Worm (Caenorhabditis elegans) whole organism, L4 larva: ENCODE data around the gene ndx-6.

Experiments
- D1046.2 ChIP-seq: fragments of 200-800 bp; sonication (Bioruptor generic); IDR thresholded peaks from 2 replicates; pipeline ENCODE4 v1.3.6; 2022; ENCODE audit warnings: missing genetic modification characterization, missing compliant biosample characterization
- F10B5.3 ChIP-seq: sonication (generic microtip); optimal IDR thresholded peaks from 2 replicates; lab custom pipeline; 2016; ENCODE audit warnings: mild to moderate bottlenecking, missing genetic modification characterization, missing compliant biosample characterization
- F37D6.2 ChIP-seq: sonication (generic microtip); optimal IDR thresholded peaks from 2 replicates; lab custom pipeline; 2016; ENCODE audit warnings: mild to moderate bottlenecking, missing genetic modification characterization, missing compliant biosample characterization
- T20F7.1 ChIP-seq: fragments of 200-800 bp; sonication (Bioruptor generic); optimal IDR thresholded peaks from 2 replicates; lab custom pipeline; 2018; ENCODE audit warnings: mild to moderate bottlenecking, missing genetic modification characterization, missing compliant biosample characterization
- Y105C5A.15 ChIP-seq: fragments of 200-800 bp; sonication (Bioruptor generic); IDR thresholded peaks from 2 replicates; pipeline ENCODE4 v1.3.6; 2022; ENCODE audit warnings: missing genetic modification characterization, missing compliant biosample characterization
- ZK546.5 ChIP-seq, 2 experiments: sonication (generic microtip); optimal IDR thresholded peaks; 2 replicates each; lab custom pipeline; 2017; ENCODE audit warnings: missing biosample characterization in 2 of 2, missing genetic modification characterization in 2 of 2
- aly-2 ChIP-seq: sonication (generic microtip); optimal IDR thresholded peaks from 2 replicates; lab custom pipeline; 2018; ENCODE audit warnings: missing biosample characterization, missing genetic modification characterization
- ama-1 ChIP-seq: fragments of 150-350 bp; optimal IDR thresholded peaks from 2 replicates; lab custom pipeline; 2014; ENCODE audit warnings: inconsistent platforms, mixed read lengths
- arid-1 ChIP-seq: fragments of 200-800 bp; sonication (Bioruptor generic); conservative IDR thresholded peaks from 2 replicates; pipeline ENCODE4 v1.3.6; 2022; ENCODE audit warnings: missing genetic modification reagents, missing genetic modification characterization, missing compliant biosample characterization
- ceh-20 ChIP-seq: fragments of 200-800 bp; sonication (Bioruptor generic); IDR thresholded peaks from 2 replicates; pipeline ENCODE4 v1.3.6; 2022; ENCODE audit warnings: missing genetic modification reagents, missing genetic modification characterization, missing compliant biosample characterization
- ceh-32 ChIP-seq: sonication (generic microtip); optimal IDR thresholded peaks from 2 replicates; lab custom pipeline; 2016; ENCODE audit warnings: mild to moderate bottlenecking, missing genetic modification characterization, missing compliant biosample characterization; ENCODE audit not compliant: poor library complexity
- ceh-82 ChIP-seq: sonication (generic microtip); optimal IDR thresholded peaks from 2 replicates; lab custom pipeline; 2017; ENCODE audit warnings: missing biosample characterization, missing genetic modification characterization
- daf-12 ChIP-seq: fragments of 150-350 bp; optimal IDR thresholded peaks from 2 replicates; lab custom pipeline; 2014; ENCODE audit warnings: missing biosample characterization, missing genetic modification reagents, missing genetic modification characterization
- daf-19 ChIP-seq: fragments of 200-800 bp; sonication (Bioruptor generic); conservative IDR thresholded peaks from 2 replicates; pipeline ENCODE4 v1.3.6; 2022; ENCODE audit warnings: missing genetic modification characterization, missing compliant biosample characterization
- egl-27 ChIP-seq: sonication (generic microtip); optimal IDR thresholded peaks from 3 replicates; lab custom pipeline; 2017; ENCODE audit warnings: missing biosample characterization, missing genetic modification reagents, missing genetic modification characterization
- egl-43 ChIP-seq: fragments of 200-800 bp; sonication (Bioruptor generic); IDR thresholded peaks from 2 replicates; pipeline ENCODE4 v1.3.6; 2022; ENCODE audit warnings: missing genetic modification reagents, missing genetic modification characterization, missing compliant biosample characterization
- hif-1 ChIP-seq, 2 experiments: sonication (generic microtip); optimal IDR thresholded peaks; 2 replicates each; lab custom pipeline; 2016 to 2017; ENCODE audit warnings: missing compliant biosample characterization in 2 of 2, missing genetic modification characterization in 2 of 2, missing genetic modification reagents in 2 of 2, missing genotype in 2 of 2, mild to moderate bottlenecking in 1 of 2
- hlh-11 ChIP-seq: fragments of 200-800 bp; sonication (Bioruptor generic); optimal IDR thresholded peaks from 2 replicates; lab custom pipeline; 2018; ENCODE audit warnings: mild to moderate bottlenecking, missing genetic modification characterization, missing compliant biosample characterization
- lim-7 ChIP-seq: fragments of 200-800 bp; sonication (Bioruptor generic); IDR thresholded peaks from 2 replicates; pipeline ENCODE4 v1.3.6; 2022; ENCODE audit warnings: missing genetic modification characterization, missing compliant biosample characterization
- lin-1 ChIP-seq: fragments of 200-800 bp; sonication (Bioruptor generic); IDR thresholded peaks from 2 replicates; pipeline ENCODE4 v1.3.6; 2022; ENCODE audit warnings: missing genetic modification reagents, missing genetic modification characterization, missing compliant biosample characterization
- lin-13 ChIP-seq: fragments of 150-350 bp; optimal IDR thresholded peaks from 2 replicates; lab custom pipeline; 2014; ENCODE audit warnings: missing biosample characterization, missing genetic modification reagents, missing genetic modification characterization
- lin-39 ChIP-seq: fragments of 150-350 bp; optimal IDR thresholded peaks from 2 replicates; lab custom pipeline; 2014; ENCODE audit warnings: missing biosample characterization, missing genetic modification reagents, missing genetic modification characterization
- madf-5 ChIP-seq, 2 experiments: fragments of 200-800 bp; sonication (Bioruptor generic); IDR thresholded peaks; 2 replicates each; pipeline ENCODE4 v1.3.6; 2022; ENCODE audit warnings: missing compliant biosample characterization in 2 of 2, missing genetic modification characterization in 2 of 2
- mxl-3 ChIP-seq: fragments of 200-800 bp; sonication (Bioruptor generic); optimal IDR thresholded peaks from 2 replicates; lab custom pipeline; 2018; ENCODE audit warnings: mild to moderate bottlenecking, missing genetic modification characterization, missing compliant biosample characterization
- nhr-111 ChIP-seq: fragments of 200-800 bp; sonication (Bioruptor generic); optimal IDR thresholded peaks from 2 replicates; lab custom pipeline; 2018; ENCODE audit warnings: mild to moderate bottlenecking, missing genetic modification characterization, missing compliant biosample characterization
- nhr-42 ChIP-seq: fragments of 200-800 bp; sonication (Bioruptor generic); IDR thresholded peaks from 2 replicates; pipeline ENCODE4 v1.3.6; 2022; ENCODE audit warnings: missing genetic modification characterization, missing compliant biosample characterization
- nhr-76 ChIP-seq: fragments of 150-350 bp; optimal IDR thresholded peaks from 2 replicates; lab custom pipeline; 2014; ENCODE audit warnings: missing biosample characterization, missing genetic modification characterization
- pha-4 ChIP-seq, 2 experiments: fragments of 150-350 bp in 1 of 2; fragments of 200-800 bp in 1 of 2; sonication (Bioruptor generic) in 1 of 2; IDR thresholded peaks in 1 of 2; optimal IDR thresholded peaks in 1 of 2; 2 replicates each; pipeline versions ENCODE4 v1.3.6 to Lab custom; 2014 to 2022; ENCODE audit warnings: missing genetic modification characterization in 2 of 2, missing genetic modification reagents in 2 of 2, missing biosample characterization in 1 of 2, missing compliant biosample characterization in 1 of 2
- saeg-2 ChIP-seq: fragments of 200-800 bp; sonication (Bioruptor generic); IDR thresholded peaks from 2 replicates; pipeline ENCODE4 v1.3.6; 2022; ENCODE audit warnings: missing genetic modification reagents, missing genetic modification characterization, missing compliant biosample characterization
- sdz-12 ChIP-seq: fragments of 200-800 bp; sonication (Bioruptor generic); optimal IDR thresholded peaks from 2 replicates; lab custom pipeline; 2018; ENCODE audit warnings: mild to moderate bottlenecking, missing genetic modification characterization, missing compliant biosample characterization
- spr-1 ChIP-seq: sonication (generic microtip); optimal IDR thresholded peaks from 2 replicates; lab custom pipeline; 2016; ENCODE audit warnings: mild to moderate bottlenecking, missing genetic modification characterization, missing compliant biosample characterization
- spr-3 ChIP-seq: fragments of 200-800 bp; sonication (Bioruptor generic); optimal IDR thresholded peaks from 2 replicates; lab custom pipeline; 2018; ENCODE audit warnings: mild to moderate bottlenecking, missing genetic modification characterization, missing compliant biosample characterization
- zfp-2 ChIP-seq: sonication (generic microtip); optimal IDR thresholded peaks from 2 replicates; lab custom pipeline; 2016; ENCODE audit warnings: mild to moderate bottlenecking, missing genetic modification characterization, missing compliant biosample characterization
- zip-2 ChIP-seq: fragments of 150-350 bp; optimal IDR thresholded peaks from 2 replicates; lab custom pipeline; 2014; ENCODE audit warnings: missing biosample characterization, missing genetic modification characterization
- ztf-7 ChIP-seq: fragments of 150-350 bp; optimal IDR thresholded peaks from 2 replicates; lab custom pipeline; 2014; ENCODE audit warnings: missing biosample characterization, missing genetic modification characterization

ndx-6 gene

DNA sequence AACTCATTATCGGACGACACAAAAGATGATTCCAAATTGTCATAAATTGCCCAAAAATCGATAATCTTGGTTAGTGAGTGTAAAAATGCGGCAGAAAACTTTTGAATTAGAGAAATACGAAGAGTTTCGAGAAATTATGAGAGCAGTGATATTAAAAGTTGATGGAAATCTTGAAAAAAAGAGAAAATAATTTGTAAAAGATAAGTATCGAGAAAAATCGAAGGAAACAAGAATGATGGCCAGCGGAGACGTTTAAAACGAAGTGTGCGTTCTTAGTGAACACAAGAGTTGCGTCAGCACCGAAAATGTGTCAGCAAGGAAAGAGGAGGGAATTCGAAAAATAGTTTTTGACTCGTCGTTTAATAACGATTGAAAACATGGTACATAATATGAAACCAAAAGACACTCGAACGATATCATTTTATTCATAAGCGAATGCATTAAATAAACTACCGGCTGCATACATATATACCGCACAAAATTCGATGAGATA, at the start of gene ndx-6 (continued):
- TF ChIP-seq egl-27 (tag; lab: Kevin White, UChicago) (no peak), ceh-82 (tag; lab: Kevin White, UChicago) (no peak), sdz-12 (GFP tag; lab: Kevin White, UChicago) (no peak), lim-7 (no peak)

DNA sequence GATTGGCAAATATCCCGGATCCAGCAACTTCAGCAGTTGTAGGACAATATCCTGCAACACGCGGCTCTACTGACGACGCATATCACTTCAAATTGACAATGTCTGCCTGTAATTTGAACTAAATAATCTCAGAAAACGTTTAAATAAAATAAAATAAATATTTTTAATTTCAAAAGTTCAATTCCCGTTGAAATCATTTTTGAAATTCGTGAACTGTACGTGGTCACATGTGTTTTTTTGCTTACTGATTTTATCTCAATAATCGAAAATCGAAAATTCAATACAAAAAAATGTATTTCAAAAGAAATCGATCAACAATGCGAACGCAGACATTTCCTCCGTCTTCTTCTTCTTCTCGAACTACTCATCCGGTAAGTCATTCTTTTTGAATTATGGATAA, 47.9 kb upstream of the ndx-6 start, which contains the start of gene F07F6.1:
F07F6.1 (plus strand) TSS at position 301 of the 400 bp plus-strand sequence.
- TF ChIP-seq lin-39: no peak
- no peak for TF ChIP-seq daf-12 (tag; lab: Kevin White, UChicago)
- no peak for TF ChIP-seq daf-19 (GFP tag; lab: Robert Waterston, UW)
- TF ChIP-seq D1046.2: no peak
- no peak for TF ChIP-seq egl-43
- no peak for TF ChIP-seq T20F7.1 (GFP tag; lab: Kevin White, UChicago)
- TF ChIP-seq zip-2 (tag; lab: Kevin White, UChicago): no peak
- no peak for TF ChIP-seq arid-1 (GFP tag; lab: Robert Waterston, UW)
- TF ChIP-seq hlh-11 (tag; lab: Kevin White, UChicago): no peak
- TF ChIP-seq nhr-76 (tag; lab: Kevin White, UChicago): no peak

ce11 chrII:5436833-5437232, 47.2 kb upstream of the ndx-6 start, which contains the start of gene dct-5:
TSS of gene dct-5 (minus strand) at chrII:5436933.
- TF ChIP-seq zip-2 (tag; lab: Kevin White, UChicago): no peak
- TF ChIP-seq nhr-111: no peak
- TF ChIP-seq F37D6.2 (tag; lab: Kevin White, UChicago): no peak
- no peak for TF ChIP-seq saeg-2 (GFP tag; lab: Robert Waterston, UW)
- no peak for TF ChIP-seq ama-1 (lab: Kevin White, UChicago)
- no peak for TF ChIP-seq ztf-7
- TF ChIP-seq hif-1 (tag; optimal IDR thresholded peaks at IDR 0.05; lab: Kevin White, UChicago): no peak
- TF ChIP-seq mxl-3 (GFP tag; lab: Kevin White, UChicago): no peak
- TF ChIP-seq spr-1 (tag; lab: Kevin White, UChicago): no peak
- TF ChIP-seq nhr-42: no peak
- TF ChIP-seq aly-2 (tag; lab: Kevin White, UChicago): no peak
- TF ChIP-seq zfp-2 (tag; lab: Kevin White, UChicago): no peak

ce11 chrII:5433069-5433468, 43.4 kb upstream of the ndx-6 start, which contains the start of gene srx-114:
TSS of gene srx-114 (minus strand) at chrII:5433169.
- TF ChIP-seq F10B5.3 (tag; lab: Kevin White, UChicago) (no peak), nhr-111 (no peak), lin-13 (GFP tag; lab: Kevin White, UChicago) (no peak), Y105C5A.15 (GFP tag; lab: Robert Waterston, UW) (no peak), ceh-32 (tag; lab: Kevin White, UChicago) (no peak), lin-1 (GFP tag; lab: Robert Waterston, UW) (no peak), F37D6.2 (tag; lab: Kevin White, UChicago) (no peak), pha-4 (GFP tag; IDR thresholded peaks at IDR 0.05; lab: Robert Waterston, UW) (no peak), pha-4 (tag; optimal IDR thresholded peaks at IDR 0.05; lab: Kevin White, UChicago) (no peak), ceh-20 (GFP tag; lab: Robert Waterston, UW) (no peak), ZK546.5 (tag; optimal IDR thresholded peaks at IDR 0.05; lab: Kevin White, UChicago) (no peak), spr-3 (GFP tag; lab: Kevin White, UChicago) (no peak), madf-5 (GFP tag; IDR thresholded peaks at IDR 0.05; lab: Robert Waterston, UW) (no peak)
